Worm (Caenorhabditis elegans) whole organism, L4 larva: ENCODE results near the gene mvk-1.

Experiments used
- D1046.2 ChIP-seq: fragments of 200-800 bp; sonication (Bioruptor generic); IDR thresholded peaks from 2 replicates; pipeline ENCODE4 v1.3.6; 2022; ENCODE audit warnings: missing genetic modification characterization, missing compliant biosample characterization
- F37D6.2 ChIP-seq: sonication (generic microtip); optimal IDR thresholded peaks from 2 replicates; lab custom pipeline; 2016; ENCODE audit warnings: mild to moderate bottlenecking, missing genetic modification characterization, missing compliant biosample characterization
- aha-1 ChIP-seq: fragments of 150-350 bp; peaks from one replicate; lab custom pipeline; 2014; ENCODE audit warnings: missing biosample characterization, missing genetic modification characterization
- arid-1 ChIP-seq: fragments of 200-800 bp; sonication (Bioruptor generic); conservative IDR thresholded peaks from 2 replicates; pipeline ENCODE4 v1.3.6; 2022; ENCODE audit warnings: missing genetic modification reagents, missing genetic modification characterization, missing compliant biosample characterization
- attf-4 ChIP-seq: sonication (generic microtip); optimal IDR thresholded peaks from 3 replicates; lab custom pipeline; 2017; ENCODE audit warnings: missing biosample characterization, missing genetic modification characterization
- ceh-82 ChIP-seq: sonication (generic microtip); optimal IDR thresholded peaks from 2 replicates; lab custom pipeline; 2017; ENCODE audit warnings: missing biosample characterization, missing genetic modification characterization
- ctbp-1 ChIP-seq: fragments of 200-800 bp; sonication (Bioruptor generic); IDR thresholded peaks from 2 replicates; pipeline ENCODE4 v1.3.6; 2022; ENCODE audit warnings: missing genetic modification reagents, missing genetic modification characterization, missing compliant biosample characterization
- daf-16 ChIP-seq, 3 experiments: sonication (generic microtip); optimal IDR thresholded peaks; 2 replicates each; lab custom pipeline; 2016 to 2017; ENCODE audit warnings: missing genetic modification characterization in 3 of 3, missing genetic modification reagents in 3 of 3, mild to moderate bottlenecking in 2 of 3, missing compliant biosample characterization in 2 of 3, missing biosample characterization in 1 of 3, moderate library complexity in 1 of 3
- dmd-9 ChIP-seq: fragments of 200-800 bp; sonication (Bioruptor generic); IDR thresholded peaks from 2 replicates; pipeline ENCODE4 v1.3.6; 2022; ENCODE audit warnings: missing genetic modification reagents, missing genetic modification characterization, missing compliant biosample characterization
- egl-43 ChIP-seq: fragments of 200-800 bp; sonication (Bioruptor generic); IDR thresholded peaks from 2 replicates; pipeline ENCODE4 v1.3.6; 2022; ENCODE audit warnings: missing genetic modification reagents, missing genetic modification characterization, missing compliant biosample characterization
- hif-1 ChIP-seq, 2 experiments: sonication (generic microtip); optimal IDR thresholded peaks; 2 replicates each; lab custom pipeline; 2016 to 2017; ENCODE audit warnings: missing compliant biosample characterization in 2 of 2, missing genetic modification characterization in 2 of 2, missing genetic modification reagents in 2 of 2, missing genotype in 2 of 2, mild to moderate bottlenecking in 1 of 2
- hlh-11 ChIP-seq: fragments of 200-800 bp; sonication (Bioruptor generic); optimal IDR thresholded peaks from 2 replicates; lab custom pipeline; 2018; ENCODE audit warnings: mild to moderate bottlenecking, missing genetic modification characterization, missing compliant biosample characterization
- hlh-30 ChIP-seq: sonication (generic microtip); optimal IDR thresholded peaks from 2 replicates; lab custom pipeline; 2017; ENCODE audit warnings: antibody characterized with exemption, mild to moderate bottlenecking, missing genetic modification characterization, missing compliant biosample characterization; ENCODE audit not compliant: insufficient read depth
- hmg-1.1 ChIP-seq: fragments of 200-800 bp; sonication (Bioruptor generic); IDR thresholded peaks from 2 replicates; pipeline ENCODE4 v1.3.6; 2022; ENCODE audit warnings: missing genetic modification reagents, missing genetic modification characterization, missing compliant biosample characterization
- jun-1 ChIP-seq: fragments of 150-350 bp; optimal IDR thresholded peaks from 2 replicates; lab custom pipeline; 2014; ENCODE audit warnings: missing biosample characterization, missing genetic modification reagents, missing genetic modification characterization
- lin-13 ChIP-seq: fragments of 150-350 bp; optimal IDR thresholded peaks from 2 replicates; lab custom pipeline; 2014; ENCODE audit warnings: missing biosample characterization, missing genetic modification reagents, missing genetic modification characterization
- lin-38 ChIP-seq: fragments of 200-800 bp; sonication (Bioruptor generic); IDR thresholded peaks from 2 replicates; pipeline ENCODE4 v1.3.6; 2022; ENCODE audit warnings: missing genetic modification reagents, missing genetic modification characterization, missing compliant biosample characterization
- lin-39 ChIP-seq: fragments of 150-350 bp; optimal IDR thresholded peaks from 2 replicates; lab custom pipeline; 2014; ENCODE audit warnings: missing biosample characterization, missing genetic modification reagents, missing genetic modification characterization
- madf-5 ChIP-seq, 2 experiments: fragments of 200-800 bp; sonication (Bioruptor generic); IDR thresholded peaks; 2 replicates each; pipeline ENCODE4 v1.3.6; 2022; ENCODE audit warnings: missing compliant biosample characterization in 2 of 2, missing genetic modification characterization in 2 of 2
- mdl-1 ChIP-seq, 2 experiments: fragments of 150-350 bp in 1 of 2; sonication (generic microtip) in 1 of 2; optimal IDR thresholded peaks; 2 replicates each; lab custom pipeline; 2014 to 2017; ENCODE audit warnings: missing biosample characterization in 2 of 2, missing genetic modification characterization in 2 of 2
- mdt-29 ChIP-seq: fragments of 200-800 bp; sonication (Bioruptor generic); IDR thresholded peaks from 2 replicates; pipeline ENCODE4 v1.3.6; 2022; ENCODE audit warnings: missing genetic modification reagents, missing genetic modification characterization, missing compliant biosample characterization
- mep-1 ChIP-seq: fragments of 150-350 bp; sonication (generic microtip); optimal IDR thresholded peaks from 3 replicates; lab custom pipeline; 2014; ENCODE audit warnings: missing biosample characterization, missing genetic modification characterization
- mes-2 ChIP-seq: sonication (generic microtip); optimal IDR thresholded peaks from 2 replicates; lab custom pipeline; 2016; ENCODE audit warnings: missing genotype, mild to moderate bottlenecking, missing genetic modification characterization, missing compliant biosample characterization; ENCODE audit not compliant: poor library complexity, severe bottlenecking
- mxl-3 ChIP-seq: fragments of 200-800 bp; sonication (Bioruptor generic); optimal IDR thresholded peaks from 2 replicates; lab custom pipeline; 2018; ENCODE audit warnings: mild to moderate bottlenecking, missing genetic modification characterization, missing compliant biosample characterization
- nhr-11 ChIP-seq: fragments of 150-350 bp; optimal IDR thresholded peaks from 2 replicates; lab custom pipeline; 2014; ENCODE audit warnings: missing biosample characterization, missing genetic modification characterization
- nhr-237 ChIP-seq: sonication (generic microtip); optimal IDR thresholded peaks from 2 replicates; lab custom pipeline; 2017; ENCODE audit warnings: missing biosample characterization, missing genetic modification characterization
- nhr-28 ChIP-seq: fragments of 150-350 bp; optimal IDR thresholded peaks from 2 replicates; lab custom pipeline; 2014; ENCODE audit warnings: missing biosample characterization, missing genetic modification characterization
- nhr-42 ChIP-seq: fragments of 200-800 bp; sonication (Bioruptor generic); IDR thresholded peaks from 2 replicates; pipeline ENCODE4 v1.3.6; 2022; ENCODE audit warnings: missing genetic modification characterization, missing compliant biosample characterization
- nhr-76 ChIP-seq: fragments of 150-350 bp; optimal IDR thresholded peaks from 2 replicates; lab custom pipeline; 2014; ENCODE audit warnings: missing biosample characterization, missing genetic modification characterization
- pqm-1 ChIP-seq: sonication (generic microtip); optimal IDR thresholded peaks from 2 replicates; lab custom pipeline; 2017; ENCODE audit warnings: missing biosample characterization, missing genetic modification characterization
- rbr-2 ChIP-seq: sonication (generic microtip); optimal IDR thresholded peaks from 2 replicates; lab custom pipeline; 2016; ENCODE audit warnings: missing genotype, missing genetic modification characterization, missing compliant biosample characterization
- set-16 ChIP-seq: fragments of 200-800 bp; sonication (Bioruptor generic); IDR thresholded peaks from 2 replicates; pipeline ENCODE4 v1.3.6; 2022; ENCODE audit warnings: missing genetic modification reagents, missing genetic modification characterization, missing compliant biosample characterization
- snpc-4 ChIP-seq: fragments of 150-350 bp; optimal IDR thresholded peaks from 2 replicates; lab custom pipeline; 2014; ENCODE audit warnings: missing biosample characterization, missing genetic modification characterization
- unc-130 ChIP-seq: sonication (generic microtip); optimal IDR thresholded peaks from 2 replicates; lab custom pipeline; 2016; ENCODE audit warnings: missing genetic modification reagents, missing genetic modification characterization, missing compliant biosample characterization
- unc-39 ChIP-seq: sonication (generic microtip); optimal IDR thresholded peaks from 2 replicates; lab custom pipeline; 2017; ENCODE audit warnings: missing biosample characterization, missing genetic modification characterization
- unc-62 ChIP-seq, 3 experiments: fragments of 150-350 bp in 1 of 3; sonication (generic microtip); optimal IDR thresholded peaks in 2 of 3; peaks in 1 of 3; 1 replicate in 1 of 3; 2 replicates in 2 of 3; lab custom pipeline; 2014 to 2017; ENCODE audit warnings: missing biosample characterization in 3 of 3, missing genetic modification characterization in 3 of 3, missing genetic modification reagents in 3 of 3, missing genotype in 1 of 3
- zip-11 ChIP-seq: fragments of 200-800 bp; sonication (Bioruptor generic); IDR thresholded peaks from 2 replicates; pipeline ENCODE4 v1.3.6; 2022; ENCODE audit warnings: missing genetic modification characterization, missing compliant biosample characterization
- ztf-11 ChIP-seq: fragments of 150-350 bp; optimal IDR thresholded peaks from 2 replicates; lab custom pipeline; 2014; ENCODE audit warnings: missing biosample characterization, missing genetic modification characterization

Gene mvk-1

DNA sequence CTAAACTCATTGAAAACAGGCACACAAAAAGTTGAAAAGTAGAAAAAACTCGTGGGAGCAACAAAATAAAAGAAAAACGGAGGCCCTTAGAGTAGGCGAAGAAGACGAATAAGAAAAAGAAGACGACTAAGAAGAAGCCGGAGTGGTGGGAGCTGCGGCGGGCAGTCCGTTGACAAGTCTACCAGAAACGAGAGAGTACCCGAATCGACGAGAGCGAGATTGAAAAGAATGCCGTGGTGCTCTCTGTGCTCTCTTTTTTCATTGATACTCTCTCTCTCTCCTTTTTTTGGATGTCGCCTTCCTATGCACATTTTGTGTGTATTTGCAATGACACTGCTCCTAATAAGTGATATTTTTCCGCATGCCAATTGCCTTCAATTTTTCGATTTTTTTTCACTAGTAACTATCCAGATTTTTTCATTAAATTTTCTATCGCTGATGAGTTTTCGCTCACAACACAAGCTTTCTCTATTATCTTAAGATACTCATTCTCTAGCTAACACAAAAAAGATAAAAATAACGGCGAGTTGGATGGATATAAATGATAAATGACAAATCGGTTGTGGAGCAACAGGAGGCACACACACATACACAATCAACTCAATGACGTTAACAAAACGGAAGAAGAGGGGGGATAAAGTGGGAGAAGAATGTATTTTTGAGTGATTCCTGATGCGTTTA lies 4.0 kb upstream of the mvk-1 start (continued):
- TF ChIP-seq attf-4 (tag; lab: Kevin White, UChicago) (no peak), hmg-1.1 (GFP tag; lab: Robert Waterston, UW) (peak; percentile 60; the same call in 1 of the 2 replicates), unc-62 (GFP tag; optimal IDR thresholded peaks at IDR 0.05 in 1 of 2; lab: Kevin White, UChicago) (peak in 1 of 2 experiments; percentile 61), unc-62 (tag; optimal IDR thresholded peaks at IDR 0.05; lab: Kevin White, UChicago) (no peak), unc-39 (tag; lab: Kevin White, UChicago) (no peak), aha-1 (tag; lab: Kevin White, UChicago) (peak; percentile 66), nhr-28 (tag; lab: Kevin White, UChicago) (no peak), nhr-237 (tag; lab: Kevin White, UChicago) (no peak), nhr-42 (GFP tag; lab: Robert Waterston, UW) (no peak), ztf-11 (tag; lab: Kevin White, UChicago) (no peak), hlh-30 (peak; percentile 46), rbr-2 (peak; percentile 39), jun-1 (no peak), snpc-4 (tag; lab: Kevin White, UChicago) (no peak), pqm-1 (tag; lab: Kevin White, UChicago) (no peak), D1046.2 (GFP tag; lab: Robert Waterston, UW) (no peak), lin-38 (GFP tag; lab: Robert Waterston, UW) (no peak), lin-13 (no peak), mep-1 (tag; lab: Kevin White, UChicago) (peak; percentile 7), ceh-82 (tag; lab: Kevin White, UChicago) (no peak), arid-1 (no peak), hif-1 (tag; optimal IDR thresholded peaks at IDR 0.05; lab: Kevin White, UChicago) (no peak), madf-5 (GFP tag; IDR thresholded peaks at IDR 0.05; lab: Robert Waterston, UW) (no peak)

DNA sequence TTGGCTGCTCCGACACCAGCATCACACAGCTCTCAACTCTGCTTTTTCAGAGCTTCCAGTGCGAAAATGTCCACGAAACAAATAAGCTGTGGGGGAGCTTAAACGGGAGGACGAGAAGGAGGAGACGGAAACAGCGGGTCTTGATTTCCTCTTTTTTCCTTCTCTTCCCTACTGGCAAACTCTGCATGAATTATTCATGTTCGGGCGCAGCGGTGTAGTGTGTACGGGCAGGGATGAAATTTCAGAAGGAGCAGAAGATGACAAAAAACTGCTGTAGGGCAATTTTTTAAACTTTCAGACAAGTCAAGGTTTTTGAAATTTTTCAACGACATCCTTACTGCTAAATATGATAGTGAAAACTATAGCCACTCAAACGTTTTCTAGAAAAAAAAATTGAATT lies 3.2 kb upstream of the mvk-1 start:
- TF ChIP-seq nhr-76 (tag; lab: Kevin White, UChicago) (no peak), F37D6.2 (tag; lab: Kevin White, UChicago) (no peak), ceh-82 (tag; lab: Kevin White, UChicago) (no peak), mdl-1 (tag; optimal IDR thresholded peaks at IDR 0.05; lab: Kevin White, UChicago) (peak in 1 of 2 experiments; percentile 21), mdt-29 (GFP tag; lab: Robert Waterston, UW) (no peak), rbr-2 (no peak), unc-130 (GFP tag; lab: Kevin White, UChicago) (no peak), mes-2 (tag; lab: Kevin White, UChicago) (no peak)

DNA sequence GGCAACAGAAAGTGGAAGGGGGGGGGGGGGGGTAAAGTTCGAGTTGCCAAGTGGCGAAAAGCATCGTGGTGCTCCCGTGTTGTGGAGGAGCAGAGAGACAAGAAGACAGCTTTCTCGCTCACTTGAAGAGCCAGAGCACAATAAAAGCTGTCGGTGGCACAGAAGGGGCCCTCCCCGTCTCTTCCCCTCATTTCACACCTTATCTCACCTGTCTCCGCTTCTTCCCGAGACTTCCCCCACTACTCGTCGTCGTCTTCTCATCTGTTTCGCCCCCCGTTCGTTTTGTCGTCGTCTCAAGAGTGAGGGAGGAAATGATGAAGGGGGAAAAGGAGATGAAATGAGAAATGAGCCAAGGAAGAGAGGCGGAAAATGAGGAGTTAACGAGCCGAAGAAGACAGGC lies 2.4 kb upstream of the mvk-1 start:
- TF ChIP-seq set-16 (GFP tag; lab: Robert Waterston, UW) (peak; percentile 86), mxl-3 (GFP tag; lab: Kevin White, UChicago) (peak; percentile 58), ctbp-1 (peak; percentile 69), rbr-2 (peak; percentile 4), dmd-9 (GFP tag; lab: Robert Waterston, UW) (no peak), daf-16 (GFP tag; optimal IDR thresholded peaks at IDR 0.05; lab: Kevin White, UChicago) (no peak), daf-16 (tag; optimal IDR thresholded peaks at IDR 0.05; lab: Kevin White, UChicago) (no peak), hlh-11 (tag; lab: Kevin White, UChicago) (peak; percentile 72), lin-39 (tag; lab: Kevin White, UChicago) (no peak), lin-38 (GFP tag; lab: Robert Waterston, UW) (0 out of 2 replicates have a peak, but pooled peaks have one; percentile 11), zip-11 (no peak), hif-1 (tag; optimal IDR thresholded peaks at IDR 0.05; lab: Kevin White, UChicago) (peak in 1 of 2 experiments; percentile 29), egl-43 (GFP tag; lab: Robert Waterston, UW) (peak; percentile 69; the same call in 1 of the 2 replicates), nhr-11 (tag; lab: Kevin White, UChicago) (peak; percentile 32)
